Worm (Caenorhabditis elegans) whole organism, L4 larva: ENCODE measurements around the gene ZK666.11.

Experiments
- F10B5.3 ChIP-seq: sonication (generic microtip); optimal IDR thresholded peaks from 2 replicates; lab custom pipeline; 2016; ENCODE audit warnings: mild to moderate bottlenecking, missing genetic modification characterization, missing compliant biosample characterization
- T26A8.4 ChIP-seq: fragments of 200-800 bp; sonication (Bioruptor generic); IDR thresholded peaks from 2 replicates; pipeline ENCODE4 v1.3.6; 2022; ENCODE audit warnings: missing genetic modification characterization, missing compliant biosample characterization
- Y105C5A.15 ChIP-seq: fragments of 200-800 bp; sonication (Bioruptor generic); IDR thresholded peaks from 2 replicates; pipeline ENCODE4 v1.3.6; 2022; ENCODE audit warnings: missing genetic modification characterization, missing compliant biosample characterization
- Y5F2A.4 ChIP-seq: fragments of 200-800 bp; sonication (Bioruptor generic); optimal IDR thresholded peaks from 2 replicates; lab custom pipeline; 2018; ENCODE audit warnings: mild to moderate bottlenecking, missing genetic modification characterization, missing compliant biosample characterization
- aha-1 ChIP-seq: fragments of 150-350 bp; peaks from one replicate; lab custom pipeline; 2014; ENCODE audit warnings: missing biosample characterization, missing genetic modification characterization
- ama-1 ChIP-seq: fragments of 150-350 bp; optimal IDR thresholded peaks from 2 replicates; lab custom pipeline; 2014; ENCODE audit warnings: inconsistent platforms, mixed read lengths
- ctbp-1 ChIP-seq: fragments of 200-800 bp; sonication (Bioruptor generic); IDR thresholded peaks from 2 replicates; pipeline ENCODE4 v1.3.6; 2022; ENCODE audit warnings: missing genetic modification reagents, missing genetic modification characterization, missing compliant biosample characterization
- daf-19 ChIP-seq: fragments of 200-800 bp; sonication (Bioruptor generic); conservative IDR thresholded peaks from 2 replicates; pipeline ENCODE4 v1.3.6; 2022; ENCODE audit warnings: missing genetic modification characterization, missing compliant biosample characterization
- dmd-8 ChIP-seq: fragments of 200-800 bp; sonication (Bioruptor generic); IDR thresholded peaks from 2 replicates; pipeline ENCODE4 v1.3.6; 2022; ENCODE audit warnings: missing genetic modification characterization, missing compliant biosample characterization
- dmd-9 ChIP-seq: fragments of 200-800 bp; sonication (Bioruptor generic); IDR thresholded peaks from 2 replicates; pipeline ENCODE4 v1.3.6; 2022; ENCODE audit warnings: missing genetic modification reagents, missing genetic modification characterization, missing compliant biosample characterization
- gei-8 ChIP-seq: fragments of 200-800 bp; sonication (Bioruptor generic); optimal IDR thresholded peaks from 2 replicates; lab custom pipeline; 2018; ENCODE audit warnings: mild to moderate bottlenecking, missing genetic modification characterization, missing compliant biosample characterization
- hif-1 ChIP-seq, 2 experiments: sonication (generic microtip); optimal IDR thresholded peaks; 2 replicates each; lab custom pipeline; 2016 to 2017; ENCODE audit warnings: missing compliant biosample characterization in 2 of 2, missing genetic modification characterization in 2 of 2, missing genetic modification reagents in 2 of 2, missing genotype in 2 of 2, mild to moderate bottlenecking in 1 of 2
- hmg-1.1 ChIP-seq: fragments of 200-800 bp; sonication (Bioruptor generic); IDR thresholded peaks from 2 replicates; pipeline ENCODE4 v1.3.6; 2022; ENCODE audit warnings: missing genetic modification reagents, missing genetic modification characterization, missing compliant biosample characterization
- lin-1 ChIP-seq: fragments of 200-800 bp; sonication (Bioruptor generic); IDR thresholded peaks from 2 replicates; pipeline ENCODE4 v1.3.6; 2022; ENCODE audit warnings: missing genetic modification reagents, missing genetic modification characterization, missing compliant biosample characterization
- lin-29 ChIP-seq: fragments of 200-800 bp; sonication (Bioruptor generic); IDR thresholded peaks from 2 replicates; pipeline ENCODE4 v1.3.6; 2022; ENCODE audit warnings: missing genetic modification reagents, missing genetic modification characterization, missing compliant biosample characterization
- lin-39 ChIP-seq: fragments of 150-350 bp; optimal IDR thresholded peaks from 2 replicates; lab custom pipeline; 2014; ENCODE audit warnings: missing biosample characterization, missing genetic modification reagents, missing genetic modification characterization
- lir-3 ChIP-seq: sonication (generic microtip); optimal IDR thresholded peaks from 2 replicates; lab custom pipeline; 2016; ENCODE audit warnings: mild to moderate bottlenecking, missing genetic modification characterization, missing compliant biosample characterization
- madf-5 ChIP-seq, 2 experiments: fragments of 200-800 bp; sonication (Bioruptor generic); IDR thresholded peaks; 2 replicates each; pipeline ENCODE4 v1.3.6; 2022; ENCODE audit warnings: missing compliant biosample characterization in 2 of 2, missing genetic modification characterization in 2 of 2
- madf-9 ChIP-seq: fragments of 200-800 bp; sonication (Bioruptor generic); conservative IDR thresholded peaks from 2 replicates; pipeline ENCODE4 v1.3.6; 2022; ENCODE audit warnings: missing genetic modification reagents, missing genetic modification characterization, missing compliant biosample characterization
- mdl-1 ChIP-seq, 2 experiments: fragments of 150-350 bp in 1 of 2; sonication (generic microtip) in 1 of 2; optimal IDR thresholded peaks; 2 replicates each; lab custom pipeline; 2014 to 2017; ENCODE audit warnings: missing biosample characterization in 2 of 2, missing genetic modification characterization in 2 of 2
- mep-1 ChIP-seq: fragments of 150-350 bp; sonication (generic microtip); optimal IDR thresholded peaks from 3 replicates; lab custom pipeline; 2014; ENCODE audit warnings: missing biosample characterization, missing genetic modification characterization
- nhr-10 ChIP-seq: fragments of 150-350 bp; optimal IDR thresholded peaks from 2 replicates; lab custom pipeline; 2014; ENCODE audit warnings: missing biosample characterization, missing genetic modification characterization
- nhr-102 ChIP-seq: sonication (generic microtip); optimal IDR thresholded peaks from 2 replicates; lab custom pipeline; 2016; ENCODE audit warnings: mild to moderate bottlenecking, missing genetic modification characterization, moderate library complexity, missing compliant biosample characterization
- nhr-25 ChIP-seq: sonication (generic microtip); optimal IDR thresholded peaks from 2 replicates; lab custom pipeline; 2017; ENCODE audit warnings: missing genetic modification characterization, mild to moderate bottlenecking, missing compliant biosample characterization, antibody characterized with exemption, moderate library complexity, borderline replicate concordance; ENCODE audit not compliant: insufficient read depth
- nhr-28 ChIP-seq: fragments of 150-350 bp; optimal IDR thresholded peaks from 2 replicates; lab custom pipeline; 2014; ENCODE audit warnings: missing biosample characterization, missing genetic modification characterization
- nhr-6 ChIP-seq: fragments of 150-350 bp; optimal IDR thresholded peaks from 2 replicates; lab custom pipeline; 2014; ENCODE audit warnings: missing biosample characterization, missing genetic modification characterization
- php-3 ChIP-seq: fragments of 200-800 bp; sonication (Bioruptor generic); IDR thresholded peaks from 2 replicates; pipeline ENCODE4 v1.3.6; 2022; ENCODE audit warnings: missing genetic modification reagents, missing genetic modification characterization, missing compliant biosample characterization
- pqm-1 ChIP-seq: sonication (generic microtip); optimal IDR thresholded peaks from 2 replicates; lab custom pipeline; 2017; ENCODE audit warnings: missing biosample characterization, missing genetic modification characterization
- snpc-4 ChIP-seq: fragments of 150-350 bp; optimal IDR thresholded peaks from 2 replicates; lab custom pipeline; 2014; ENCODE audit warnings: missing biosample characterization, missing genetic modification characterization
- unc-130 ChIP-seq: sonication (generic microtip); optimal IDR thresholded peaks from 2 replicates; lab custom pipeline; 2016; ENCODE audit warnings: missing genetic modification reagents, missing genetic modification characterization, missing compliant biosample characterization
- unc-39 ChIP-seq: sonication (generic microtip); optimal IDR thresholded peaks from 2 replicates; lab custom pipeline; 2017; ENCODE audit warnings: missing biosample characterization, missing genetic modification characterization
- unc-62 ChIP-seq, 3 experiments: fragments of 150-350 bp in 1 of 3; sonication (generic microtip); optimal IDR thresholded peaks in 2 of 3; peaks in 1 of 3; 1 replicate in 1 of 3; 2 replicates in 2 of 3; lab custom pipeline; 2014 to 2017; ENCODE audit warnings: missing biosample characterization in 3 of 3, missing genetic modification characterization in 3 of 3, missing genetic modification reagents in 3 of 3, missing genotype in 1 of 3
- vab-7 ChIP-seq: fragments of 200-800 bp; sonication (Bioruptor generic); IDR thresholded peaks from 2 replicates; pipeline ENCODE4 v1.3.6; 2022; ENCODE audit warnings: missing genetic modification reagents, missing genetic modification characterization, missing compliant biosample characterization
- zfp-3 ChIP-seq: fragments of 200-800 bp; sonication (Bioruptor generic); conservative IDR thresholded peaks from 2 replicates; pipeline ENCODE4 v1.3.6; 2022; ENCODE audit warnings: missing genetic modification reagents, missing genetic modification characterization, missing compliant biosample characterization
- zip-2 ChIP-seq: fragments of 150-350 bp; optimal IDR thresholded peaks from 2 replicates; lab custom pipeline; 2014; ENCODE audit warnings: missing biosample characterization, missing genetic modification characterization
- ztf-11 ChIP-seq: fragments of 150-350 bp; optimal IDR thresholded peaks from 2 replicates; lab custom pipeline; 2014; ENCODE audit warnings: missing biosample characterization, missing genetic modification characterization

ZK666.11 gene

ce11 chrII:10470159-10470558 is 12.2 kb upstream of the ZK666.11 start, which contains the start of gene clec-143:
TSS of gene clec-143 (minus strand) at chrII:10470297.
- no peak for TF ChIP-seq snpc-4 (tag; lab: Kevin White, UChicago)
- no peak for TF ChIP-seq aha-1 (tag; lab: Kevin White, UChicago)
- TF ChIP-seq vab-7 (GFP tag; lab: Robert Waterston, UW) = no peak
- TF ChIP-seq unc-130 (GFP tag; lab: Kevin White, UChicago) = no peak
- TF ChIP-seq pqm-1 (tag; lab: Kevin White, UChicago) = peak; percentile 88
- no peak for TF ChIP-seq lir-3 (tag; lab: Kevin White, UChicago)
- no peak for TF ChIP-seq lin-29 (GFP tag; lab: Robert Waterston, UW)
- peak in 1 of 2 experiments; percentile 67 for TF ChIP-seq unc-62 (GFP tag; optimal IDR thresholded peaks at IDR 0.05 in 1 of 2; lab: Kevin White, UChicago)
- TF ChIP-seq unc-62 (tag; optimal IDR thresholded peaks at IDR 0.05; lab: Kevin White, UChicago) = no peak
- no peak for TF ChIP-seq F10B5.3
- TF ChIP-seq nhr-28 (tag; lab: Kevin White, UChicago) = peak; percentile 45

- TF ChIP-seq lin-39 (tag; lab: Kevin White, UChicago) (no peak), zip-2 (tag; lab: Kevin White, UChicago) (no peak), gei-8 (GFP tag; lab: Kevin White, UChicago) (no peak), hmg-1.1 (no peak), unc-130 (GFP tag; lab: Kevin White, UChicago) (no peak), T26A8.4 (GFP tag; lab: Robert Waterston, UW) (no peak), daf-19 (no peak), mep-1 (tag; lab: Kevin White, UChicago) (no peak)
These were observed 11.1 kb upstream of the ZK666.11 start, which contains the start of gene ZK666.1 for ce11 chrII:10471247-10471646. TSS of gene ZK666.1 (minus strand) at chrII:10471347.

ce11 chrII:10471790-10472189 is 10.5 kb upstream of the ZK666.11 start, which contains the start of gene ZK666.2:
TSS of gene ZK666.2 (minus strand) at chrII:10471890.
- TF ChIP-seq zfp-3 (GFP tag; lab: Robert Waterston, UW) = no peak

ce11 chrII:10476039-10476438 is 6.3 kb upstream of the ZK666.11 start, which contains the start of gene clec-58:
TSS of gene clec-58 (minus strand) at chrII:10476139.
- TF ChIP-seq ztf-11 (tag; lab: Kevin White, UChicago) (no peak), nhr-10 (tag; lab: Kevin White, UChicago) (no peak), dmd-8 (no peak), Y105C5A.15 (no peak), nhr-25 (tag; lab: Kevin White, UChicago) (no peak), zfp-3 (GFP tag; lab: Robert Waterston, UW) (no peak), madf-9 (GFP tag; lab: Robert Waterston, UW) (no peak), lin-1 (no peak), ctbp-1 (GFP tag; lab: Robert Waterston, UW) (no peak), nhr-6 (tag; lab: Kevin White, UChicago) (no peak), hif-1 (tag; optimal IDR thresholded peaks at IDR 0.05; lab: Kevin White, UChicago) (no peak), Y5F2A.4 (no peak), dmd-9 (GFP tag; lab: Robert Waterston, UW) (no peak), unc-39 (tag; lab: Kevin White, UChicago) (no peak)
- TF ChIP-seq, all 104 proteins: peak for 0

ce11 chrII:10476959-10477358 is 5.4 kb upstream of the ZK666.11 start, which contains the start of gene ZK666.4:
TSS of gene ZK666.4 (plus strand) at chrII:10477259.
- TF ChIP-seq nhr-10 (tag; lab: Kevin White, UChicago) = no peak
- no peak for TF ChIP-seq Y5F2A.4
- TF ChIP-seq nhr-102 = no peak
- no peak for TF ChIP-seq php-3
- TF ChIP-seq mdl-1 (tag; optimal IDR thresholded peaks at IDR 0.05; lab: Kevin White, UChicago) = no peak
- no peak for TF ChIP-seq ama-1 (lab: Kevin White, UChicago)
- TF ChIP-seq madf-5 (GFP tag; IDR thresholded peaks at IDR 0.05; lab: Robert Waterston, UW) = no peak
- TF ChIP-seq lin-1 = no peak
